Worm (Caenorhabditis elegans) whole organism, late embryonic: Measurements from ENCODE around the gene srbc-3.

Experiments used
- C38D4.7 ChIP-seq: fragments of 200-800 bp; sonication (Bioruptor generic); optimal IDR thresholded peaks from 2 replicates; lab custom pipeline; 2018; ENCODE audit warnings: mild to moderate bottlenecking, missing genetic modification characterization, moderate library complexity, missing compliant biosample characterization
- T23F11.4 ChIP-seq: fragments of 200-800 bp; sonication (Bioruptor generic); optimal IDR thresholded peaks from 2 replicates; lab custom pipeline; 2018; ENCODE audit warnings: mild to moderate bottlenecking, missing genetic modification characterization, missing compliant biosample characterization
- Y22D7AL.16 ChIP-seq: sonication (generic microtip); optimal IDR thresholded peaks from 2 replicates; lab custom pipeline; 2016; ENCODE audit warnings: missing genetic modification characterization, missing compliant biosample characterization
- ahr-1 ChIP-seq: sonication (generic microtip); optimal IDR thresholded peaks from 2 replicates; lab custom pipeline; 2016; ENCODE audit warnings: missing genetic modification characterization, missing compliant biosample characterization
- ama-1 ChIP-seq: fragments of 150-350 bp; optimal IDR thresholded peaks from 2 replicates; lab custom pipeline; 2014
- ceh-14 ChIP-seq: sonication (generic microtip); optimal IDR thresholded peaks from 2 replicates; lab custom pipeline; 2016; ENCODE audit warnings: missing genotype, missing genetic modification characterization, missing compliant biosample characterization
- ceh-24 ChIP-seq: sonication (generic microtip); optimal IDR thresholded peaks from 2 replicates; lab custom pipeline; 2016; ENCODE audit warnings: mild to moderate bottlenecking, missing genetic modification characterization, missing compliant biosample characterization
- ceh-30 ChIP-seq: fragments of 150-350 bp; optimal IDR thresholded peaks from 2 replicates; lab custom pipeline; 2014; ENCODE audit warnings: missing biosample characterization, missing genetic modification characterization
- ceh-31 ChIP-seq: sonication (generic microtip); optimal IDR thresholded peaks from 2 replicates; lab custom pipeline; 2016; ENCODE audit warnings: missing genetic modification characterization, missing compliant biosample characterization
- ceh-34 ChIP-seq: sonication (generic microtip); optimal IDR thresholded peaks from 2 replicates; lab custom pipeline; 2016; ENCODE audit warnings: mild to moderate bottlenecking, missing genetic modification characterization, missing compliant biosample characterization
- ceh-45 ChIP-seq: fragments of 200-800 bp; sonication (Bioruptor generic); IDR thresholded peaks from 2 replicates; pipeline ENCODE4 v1.3.6; 2022; ENCODE audit warnings: missing genetic modification reagents, missing genetic modification characterization, missing compliant biosample characterization
- dmd-4 ChIP-seq: sonication (generic microtip); optimal IDR thresholded peaks from 2 replicates; lab custom pipeline; 2016; ENCODE audit warnings: borderline replicate concordance, missing genetic modification characterization, missing compliant biosample characterization
- dve-1 ChIP-seq: sonication (generic microtip); optimal IDR thresholded peaks from 2 replicates; lab custom pipeline; 2017; ENCODE audit warnings: antibody characterized with exemption, mild to moderate bottlenecking, missing genetic modification characterization, missing compliant biosample characterization
- elt-2 ChIP-seq: sonication (generic microtip); optimal IDR thresholded peaks from 2 replicates; lab custom pipeline; 2016; ENCODE audit warnings: missing genetic modification reagents, missing genetic modification characterization, missing compliant biosample characterization
- ets-4 ChIP-seq: sonication (generic microtip); optimal IDR thresholded peaks from 2 replicates; lab custom pipeline; 2016; ENCODE audit warnings: missing genetic modification characterization, missing compliant biosample characterization
- eyg-1 ChIP-seq: sonication (generic microtip); optimal IDR thresholded peaks from 2 replicates; lab custom pipeline; 2016; ENCODE audit warnings: missing genotype, missing genetic modification characterization, missing compliant biosample characterization
- fkh-6 ChIP-seq: sonication (generic microtip); optimal IDR thresholded peaks from 2 replicates; lab custom pipeline; 2016; ENCODE audit warnings: missing genetic modification characterization, missing compliant biosample characterization
- gmeb-2 ChIP-seq: sonication (generic microtip); optimal IDR thresholded peaks from 2 replicates; lab custom pipeline; 2016; ENCODE audit warnings: missing genetic modification characterization, inconsistent platforms, missing compliant biosample characterization
- hlh-13 ChIP-seq: fragments of 200-800 bp; sonication (Bioruptor generic); optimal IDR thresholded peaks from 2 replicates; lab custom pipeline; 2018; ENCODE audit warnings: mild to moderate bottlenecking, missing genetic modification characterization, missing compliant biosample characterization
- hlh-15 ChIP-seq: sonication (generic microtip); optimal IDR thresholded peaks from 2 replicates; lab custom pipeline; 2016; ENCODE audit warnings: missing genetic modification characterization, missing compliant biosample characterization
- hlh-30 ChIP-seq: sonication (generic microtip); optimal IDR thresholded peaks from 2 replicates; lab custom pipeline; 2017; ENCODE audit warnings: antibody characterized with exemption, missing genetic modification characterization, missing compliant biosample characterization; ENCODE audit not compliant: insufficient read depth
- hlh-6 ChIP-seq: sonication (generic microtip); optimal IDR thresholded peaks from 2 replicates; lab custom pipeline; 2016; ENCODE audit warnings: missing genotype, missing genetic modification characterization, missing compliant biosample characterization
- hlh-8 ChIP-seq: sonication (generic microtip); optimal IDR thresholded peaks from 2 replicates; lab custom pipeline; 2016; ENCODE audit warnings: missing genotype, missing genetic modification characterization, missing compliant biosample characterization
- lin-11 ChIP-seq: fragments of 200-800 bp; sonication (Bioruptor generic); optimal IDR thresholded peaks from 2 replicates; lab custom pipeline; 2018; ENCODE audit warnings: mild to moderate bottlenecking, missing genetic modification characterization, missing compliant biosample characterization
- madf-2 ChIP-seq: sonication (generic microtip); optimal IDR thresholded peaks from 2 replicates; lab custom pipeline; 2017; ENCODE audit warnings: missing genetic modification characterization, missing compliant biosample characterization
- nhr-11 ChIP-seq: fragments of 150-350 bp; optimal IDR thresholded peaks from 2 replicates; lab custom pipeline; 2014; ENCODE audit warnings: missing biosample characterization, missing genetic modification characterization
- npax-4 ChIP-seq: sonication (generic microtip); optimal IDR thresholded peaks from 2 replicates; lab custom pipeline; 2016; ENCODE audit warnings: missing genetic modification characterization, missing compliant biosample characterization
- odd-2 ChIP-seq: sonication (generic microtip); optimal IDR thresholded peaks from 2 replicates; lab custom pipeline; 2017; ENCODE audit warnings: antibody characterized with exemption, mild to moderate bottlenecking, missing genetic modification characterization, missing compliant biosample characterization
- pag-3 ChIP-seq: sonication (generic microtip); optimal IDR thresholded peaks from 2 replicates; lab custom pipeline; 2016; ENCODE audit warnings: missing compliant biosample characterization, missing genetic modification characterization, borderline replicate concordance
- pat-9 ChIP-seq: fragments of 200-800 bp; sonication (Bioruptor generic); optimal IDR thresholded peaks from 2 replicates; lab custom pipeline; 2018; ENCODE audit warnings: mild to moderate bottlenecking, missing genetic modification characterization, moderate library complexity, missing compliant biosample characterization
- pax-1 ChIP-seq: fragments of 150-350 bp; optimal IDR thresholded peaks from 2 replicates; lab custom pipeline; 2014; ENCODE audit warnings: missing biosample characterization, missing genetic modification characterization
- pqm-1 ChIP-seq: sonication (generic microtip); optimal IDR thresholded peaks from 2 replicates; lab custom pipeline; 2016; ENCODE audit warnings: missing genetic modification characterization, missing compliant biosample characterization
- ref-2 ChIP-seq: sonication (generic microtip); optimal IDR thresholded peaks from 2 replicates; lab custom pipeline; 2016; ENCODE audit warnings: missing genetic modification characterization, missing compliant biosample characterization
- sox-2 ChIP-seq: fragments of 200-800 bp; sonication (Bioruptor generic); IDR thresholded peaks from 2 replicates; pipeline ENCODE4 v1.3.6; 2022; ENCODE audit warnings: missing genetic modification reagents, missing genetic modification characterization, missing compliant biosample characterization
- sox-4 ChIP-seq: sonication (generic microtip); optimal IDR thresholded peaks from 2 replicates; lab custom pipeline; 2017; ENCODE audit warnings: mild to moderate bottlenecking, missing genetic modification characterization, inconsistent platforms, missing compliant biosample characterization
- syd-9 ChIP-seq: sonication (generic microtip); optimal IDR thresholded peaks from 2 replicates; lab custom pipeline; 2016; ENCODE audit warnings: mild to moderate bottlenecking, missing genetic modification characterization, moderate library complexity, missing compliant biosample characterization
- tbx-2 ChIP-seq: sonication (generic microtip); optimal IDR thresholded peaks from 2 replicates; lab custom pipeline; 2016; ENCODE audit warnings: missing genetic modification characterization, missing compliant biosample characterization
- ttx-3 ChIP-seq: sonication (generic microtip); optimal IDR thresholded peaks from 2 replicates; lab custom pipeline; 2016; ENCODE audit warnings: missing genetic modification reagents, missing genetic modification characterization, missing compliant biosample characterization
- unc-3 ChIP-seq, 2 experiments: fragments of 200-800 bp in 1 of 2; sonication (Bioruptor generic) in 1 of 2; sonication (generic microtip) in 1 of 2; conservative IDR thresholded peaks in 1 of 2; optimal IDR thresholded peaks in 1 of 2; 2 replicates each; pipeline versions ENCODE4 v1.3.6 to Lab custom; 2016 to 2022; ENCODE audit warnings: missing compliant biosample characterization in 2 of 2, missing genetic modification characterization in 2 of 2, missing genetic modification reagents in 1 of 2
- unc-86 ChIP-seq: sonication (generic microtip); optimal IDR thresholded peaks from 2 replicates; lab custom pipeline; 2016; ENCODE audit warnings: missing genetic modification characterization, missing compliant biosample characterization
- zip-5 ChIP-seq: sonication (generic microtip); optimal IDR thresholded peaks from 2 replicates; lab custom pipeline; 2016; ENCODE audit warnings: missing genetic modification characterization, missing compliant biosample characterization

srbc-3 gene

ce11 chrV:3332023-3332422 is 23.8 kb downstream of the srbc-3 start, which contains the start of gene C17B7.9:
C17B7.9 (minus strand) TSS chrV:3332123.
- TF ChIP-seq madf-2 (tag; lab: Kevin White, UChicago) = no peak
- TF ChIP-seq ets-4 (tag; lab: Kevin White, UChicago) = no peak
- no peak for TF ChIP-seq T23F11.4 (GFP tag; lab: Kevin White, UChicago)
- no peak for TF ChIP-seq nhr-11 (tag; lab: Kevin White, UChicago)
- no peak for TF ChIP-seq ceh-34 (tag; lab: Kevin White, UChicago)
- no peak for TF ChIP-seq sox-2 (GFP tag; lab: Robert Waterston, UW)
- no peak for TF ChIP-seq ama-1 (lab: Kevin White, UChicago)
- TF ChIP-seq gmeb-2 (tag; lab: Kevin White, UChicago) = no peak
- TF ChIP-seq ceh-24 (tag; lab: Kevin White, UChicago) = no peak
- no peak for TF ChIP-seq pat-9 (tag; lab: Kevin White, UChicago)

DNA sequence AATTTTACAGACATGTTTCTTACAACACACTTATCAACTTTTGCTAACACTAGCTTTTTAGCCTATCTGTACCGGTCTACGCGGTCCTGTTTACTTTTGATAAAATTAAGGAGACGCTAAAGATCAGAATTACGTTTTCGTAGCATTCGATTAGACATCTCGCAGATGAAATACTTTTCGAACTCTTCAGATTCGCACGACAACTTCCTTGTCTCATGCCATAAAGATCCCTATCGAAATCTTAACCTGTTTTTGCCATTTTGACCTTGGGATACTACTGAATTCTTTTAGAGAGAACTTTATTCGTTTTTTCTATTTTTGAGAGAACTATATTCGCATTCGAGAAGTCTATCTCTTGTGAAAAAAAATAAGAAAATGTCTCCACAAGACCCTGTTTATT is 25.1 kb downstream of the srbc-3 start, which contains the start of gene C17B7.5:
TSS of gene C17B7.5 (plus strand) at position 301 of the 400 bp plus-strand sequence.
- TF ChIP-seq tbx-2 (tag; lab: Kevin White, UChicago) (no peak), ceh-45 (no peak), elt-2 (no peak), Y22D7AL.16 (tag; lab: Kevin White, UChicago) (no peak), pag-3 (tag; lab: Kevin White, UChicago) (no peak), zip-5 (no peak), ceh-30 (no peak), unc-3 (GFP tag; conservative IDR thresholded peaks at IDR 0.05; lab: Robert Waterston, UW) (no peak), unc-3 (tag; optimal IDR thresholded peaks at IDR 0.05; lab: Kevin White, UChicago) (no peak), ref-2 (no peak), fkh-6 (no peak), hlh-13 (GFP tag; lab: Kevin White, UChicago) (no peak), ttx-3 (no peak), lin-11 (tag; lab: Kevin White, UChicago) (no peak), pax-1 (tag; lab: Kevin White, UChicago) (no peak), ets-4 (tag; lab: Kevin White, UChicago) (no peak), unc-86 (tag; lab: Kevin White, UChicago) (no peak), eyg-1 (tag; lab: Kevin White, UChicago) (no peak), syd-9 (tag; lab: Kevin White, UChicago) (no peak), hlh-8 (tag; lab: Kevin White, UChicago) (no peak), pqm-1 (tag; lab: Kevin White, UChicago) (no peak)

DNA sequence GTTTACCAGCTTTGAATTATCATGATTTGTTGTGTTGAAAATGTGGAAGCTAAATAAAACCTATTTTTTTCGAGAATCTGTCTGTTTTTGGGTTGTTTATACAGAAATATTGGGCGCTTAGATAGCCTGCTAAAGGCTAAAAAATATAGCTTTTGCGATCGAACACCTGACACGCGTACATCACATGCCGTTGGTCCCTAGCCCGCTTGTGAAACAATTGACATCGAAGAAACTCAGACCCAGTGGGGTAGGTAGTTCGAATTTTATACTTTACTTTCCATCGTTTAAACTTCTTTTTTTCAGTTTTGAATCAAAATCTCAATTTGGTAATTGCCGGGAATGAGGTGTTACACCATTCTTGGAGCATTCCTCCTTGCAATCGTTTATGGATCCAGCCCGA is 30.7 kb downstream of the srbc-3 start, which contains the start of gene C17B7.4:
TSS of gene C17B7.4 (plus strand) at position 301 of the 400 bp plus-strand sequence.
- TF ChIP-seq ceh-34 (tag; lab: Kevin White, UChicago) (no peak), ahr-1 (no peak), hlh-30 (tag; lab: Kevin White, UChicago) (no peak), npax-4 (tag; lab: Kevin White, UChicago) (no peak), ceh-31 (no peak), ceh-14 (tag; lab: Kevin White, UChicago) (no peak), pax-1 (tag; lab: Kevin White, UChicago) (no peak), zip-5 (no peak), madf-2 (tag; lab: Kevin White, UChicago) (no peak), hlh-6 (tag; lab: Kevin White, UChicago) (no peak), C38D4.7 (no peak), dmd-4 (tag; lab: Kevin White, UChicago) (no peak), hlh-15 (tag; lab: Kevin White, UChicago) (no peak), ceh-45 (no peak), ceh-30 (no peak), sox-4 (tag; lab: Kevin White, UChicago) (no peak), odd-2 (tag; lab: Kevin White, UChicago) (no peak), dve-1 (tag; lab: Kevin White, UChicago) (no peak), lin-11 (tag; lab: Kevin White, UChicago) (no peak), ref-2 (no peak)
